Worm (Caenorhabditis elegans) whole organism, young adult: Measurements from ENCODE around the gene F43C9.2.

Experiments
- C06A6.2 ChIP-seq: fragments of 200-800 bp; sonication (Bioruptor generic); conservative IDR thresholded peaks from 2 replicates; pipeline ENCODE4 v1.3.6; 2022; ENCODE audit warnings: missing genetic modification characterization, missing compliant biosample characterization
- F23B12.7 ChIP-seq: sonication (generic microtip); optimal IDR thresholded peaks from 2 replicates; lab custom pipeline; 2017; ENCODE audit warnings: missing genetic modification characterization, mild to moderate bottlenecking, missing compliant biosample characterization, antibody characterized with exemption, moderate library complexity; ENCODE audit not compliant: insufficient read depth
- F39B2.1 ChIP-seq: fragments of 200-800 bp; sonication (Bioruptor generic); IDR thresholded peaks from 2 replicates; pipeline ENCODE4 v1.3.6; 2022; ENCODE audit warnings: missing genetic modification reagents, missing genetic modification characterization, missing compliant biosample characterization
- F52B5.7 ChIP-seq: sonication (generic microtip); optimal IDR thresholded peaks from 2 replicates; lab custom pipeline; 2016; ENCODE audit warnings: mild to moderate bottlenecking, missing genetic modification characterization, missing compliant biosample characterization
- Y56A3A.18 ChIP-seq: fragments of 200-800 bp; sonication (Bioruptor generic); IDR thresholded peaks from 2 replicates; pipeline ENCODE4 v1.3.6; 2022; ENCODE audit warnings: missing genetic modification reagents, missing genetic modification characterization, missing compliant biosample characterization
- Y67H2A.10 ChIP-seq: fragments of 200-800 bp; sonication (Bioruptor generic); conservative IDR thresholded peaks from 2 replicates; pipeline ENCODE4 v1.3.6; 2022; ENCODE audit warnings: missing genetic modification reagents, missing genetic modification characterization, missing compliant biosample characterization
- akir-1 ChIP-seq: fragments of 200-800 bp; sonication (Bioruptor generic); optimal IDR thresholded peaks from 2 replicates; lab custom pipeline; 2018; ENCODE audit warnings: mild to moderate bottlenecking, missing genetic modification characterization, moderate library complexity, missing compliant biosample characterization
- ama-1 ChIP-seq, 3 experiments: fragments of 150-350 bp in 1 of 3; sonication (generic microtip) in 2 of 3; optimal IDR thresholded peaks; 2 replicates each; lab custom pipeline; 2014 to 2018; ENCODE audit warnings: missing biosample characterization in 2 of 3, missing genetic modification characterization in 2 of 3, missing genetic modification reagents in 2 of 3
- cebp-1 ChIP-seq, 2 experiments: fragments of 200-800 bp in 1 of 2; sonication (Bioruptor generic) in 1 of 2; sonication (generic microtip) in 1 of 2; IDR thresholded peaks in 1 of 2; optimal IDR thresholded peaks in 1 of 2; 2 replicates each; pipeline versions ENCODE4 v1.3.6 to Lab custom; 2017 to 2022; ENCODE audit warnings: missing compliant biosample characterization in 2 of 2, missing genetic modification characterization in 2 of 2, mild to moderate bottlenecking in 1 of 2, missing genetic modification reagents in 1 of 2, moderate library complexity in 1 of 2
- ceh-27 ChIP-seq: fragments of 200-800 bp; sonication (Bioruptor generic); optimal IDR thresholded peaks from 2 replicates; lab custom pipeline; 2018; ENCODE audit warnings: mild to moderate bottlenecking, missing genetic modification characterization, moderate library complexity, missing compliant biosample characterization
- ceh-40 ChIP-seq: fragments of 200-800 bp; sonication (Bioruptor generic); IDR thresholded peaks from 2 replicates; pipeline ENCODE4 v1.3.6; 2022; ENCODE audit warnings: missing genetic modification characterization, missing compliant biosample characterization
- ceh-79 ChIP-seq: sonication (generic microtip); optimal IDR thresholded peaks from 2 replicates; lab custom pipeline; 2017; ENCODE audit warnings: mild to moderate bottlenecking, missing genetic modification characterization, missing compliant biosample characterization
- ceh-91 ChIP-seq: fragments of 200-800 bp; sonication (Bioruptor generic); IDR thresholded peaks from 2 replicates; pipeline ENCODE4 v1.3.6; 2022; ENCODE audit warnings: missing genetic modification reagents, missing genetic modification characterization, missing compliant biosample characterization
- die-1 ChIP-seq: sonication (generic microtip); optimal IDR thresholded peaks from 2 replicates; lab custom pipeline; 2016; ENCODE audit warnings: missing genotype, mild to moderate bottlenecking, missing genetic modification characterization, missing compliant biosample characterization
- dpff-1 ChIP-seq: sonication (generic microtip); optimal IDR thresholded peaks from 2 replicates; lab custom pipeline; 2017; ENCODE audit warnings: mild to moderate bottlenecking, missing genetic modification characterization, missing compliant biosample characterization
- dpl-1 ChIP-seq: fragments of 150-350 bp; optimal IDR thresholded peaks from 2 replicates; lab custom pipeline; 2014; ENCODE audit warnings: missing biosample characterization, missing genetic modification reagents, missing genetic modification characterization
- egl-18 ChIP-seq: fragments of 200-800 bp; sonication (Bioruptor generic); IDR thresholded peaks from 2 replicates; pipeline ENCODE4 v1.3.6; 2022; ENCODE audit warnings: missing genetic modification reagents, missing genetic modification characterization, missing compliant biosample characterization
- hlh-26 ChIP-seq: fragments of 200-800 bp; sonication (Bioruptor generic); conservative IDR thresholded peaks from 2 replicates; pipeline ENCODE4 v1.3.6; 2022; ENCODE audit warnings: missing genetic modification reagents, missing genetic modification characterization, missing compliant biosample characterization
- let-526 ChIP-seq: fragments of 200-800 bp; sonication (Bioruptor generic); IDR thresholded peaks from 2 replicates; pipeline ENCODE4 v1.3.6; 2022; ENCODE audit warnings: missing genetic modification reagents, missing genetic modification characterization, missing compliant biosample characterization
- let-607 ChIP-seq, 2 experiments: fragments of 200-800 bp in 1 of 2; sonication (Bioruptor generic) in 1 of 2; sonication (generic microtip) in 1 of 2; optimal IDR thresholded peaks; 2 replicates each; lab custom pipeline; 2016 to 2018; ENCODE audit warnings: mild to moderate bottlenecking in 2 of 2, missing compliant biosample characterization in 2 of 2, missing genetic modification characterization in 2 of 2, moderate library complexity in 2 of 2, missing genotype in 1 of 2
- lin-26 ChIP-seq: fragments of 200-800 bp; sonication (Bioruptor generic); IDR thresholded peaks from 2 replicates; pipeline ENCODE4 v1.3.6; 2022; ENCODE audit warnings: missing genetic modification reagents, missing genetic modification characterization, missing compliant biosample characterization
- lin-35 ChIP-seq, 3 experiments: fragments of 150-350 bp in 2 of 3; sonication (generic microtip) in 1 of 3; optimal IDR thresholded peaks; 2 replicates each; lab custom pipeline; 2014 to 2018; ENCODE audit warnings: missing biosample characterization in 3 of 3, missing genetic modification characterization in 3 of 3, missing genetic modification reagents in 3 of 3
- lsy-27 ChIP-seq: sonication (generic microtip); optimal IDR thresholded peaks from 2 replicates; lab custom pipeline; 2017; ENCODE audit warnings: missing genetic modification characterization, mild to moderate bottlenecking, missing compliant biosample characterization, antibody characterized with exemption, missing genotype, borderline replicate concordance; ENCODE audit not compliant: insufficient read depth
- madf-10 ChIP-seq: sonication (generic microtip); optimal IDR thresholded peaks from 2 replicates; lab custom pipeline; 2016; ENCODE audit warnings: mild to moderate bottlenecking, missing genetic modification characterization, missing compliant biosample characterization
- madf-3 ChIP-seq: fragments of 200-800 bp; sonication (Bioruptor generic); IDR thresholded peaks from 2 replicates; pipeline ENCODE4 v1.3.6; 2022; ENCODE audit warnings: missing genetic modification reagents, missing genetic modification characterization, missing compliant biosample characterization
- madf-6 ChIP-seq: fragments of 200-800 bp; sonication (Bioruptor generic); IDR thresholded peaks from 2 replicates; pipeline ENCODE4 v1.3.6; 2022; ENCODE audit warnings: missing genetic modification reagents, missing genetic modification characterization, missing compliant biosample characterization
- mcd-1 ChIP-seq: fragments of 200-800 bp; sonication (Bioruptor generic); IDR thresholded peaks from 2 replicates; pipeline ENCODE4 v1.3.6; 2022; ENCODE audit warnings: missing genetic modification reagents, missing genetic modification characterization, missing compliant biosample characterization
- nfya-1 ChIP-seq: sonication (generic microtip); optimal IDR thresholded peaks from 2 replicates; lab custom pipeline; 2017; ENCODE audit warnings: antibody characterized with exemption, missing compliant biosample characterization, missing genetic modification characterization, borderline replicate concordance; ENCODE audit not compliant: insufficient read depth
- nhr-27 ChIP-seq: fragments of 200-800 bp; sonication (Bioruptor generic); optimal IDR thresholded peaks from 2 replicates; lab custom pipeline; 2018; ENCODE audit warnings: mild to moderate bottlenecking, missing genetic modification characterization, moderate library complexity, missing compliant biosample characterization
- nhr-90 ChIP-seq: sonication (generic microtip); optimal IDR thresholded peaks from 2 replicates; lab custom pipeline; 2016; ENCODE audit warnings: missing genotype, mild to moderate bottlenecking, missing genetic modification characterization, missing compliant biosample characterization
- rec-8 ChIP-seq, 2 experiments: sonication (generic microtip); optimal IDR thresholded peaks; 2 replicates each; lab custom pipeline; 2016; ENCODE audit warnings: mild to moderate bottlenecking in 2 of 2, missing genetic modification characterization in 2 of 2, missing genetic modification reagents in 2 of 2, missing genotype in 2 of 2, missing biosample characterization in 1 of 2, missing compliant biosample characterization in 1 of 2, moderate library complexity in 1 of 2
- rpc-1 ChIP-seq, 2 experiments: fragments of 150-350 bp in 1 of 2; sonication (generic microtip) in 1 of 2; optimal IDR thresholded peaks; 2 replicates each; lab custom pipeline; 2014 to 2018; ENCODE audit warnings: missing biosample characterization in 1 of 2, missing genetic modification characterization in 1 of 2, missing genetic modification reagents in 1 of 2, missing genotype in 1 of 2
- sea-2 ChIP-seq: fragments of 200-800 bp; sonication (Bioruptor generic); IDR thresholded peaks from 2 replicates; pipeline ENCODE4 v1.3.6; 2022; ENCODE audit warnings: missing genetic modification characterization, missing compliant biosample characterization
- snpc-3.4 ChIP-seq: sonication (generic microtip); optimal IDR thresholded peaks from 2 replicates; lab custom pipeline; 2017; ENCODE audit warnings: missing genetic modification characterization, mild to moderate bottlenecking, missing compliant biosample characterization, antibody characterized with exemption, moderate library complexity, missing genotype, missing genetic modification reagents
- snpc-4 ChIP-seq, 5 experiments: fragments of 150-350 bp in 1 of 5; sonication (generic microtip) in 4 of 5; optimal IDR thresholded peaks; 2 replicates each; lab custom pipeline; 2014 to 2018; ENCODE audit warnings: missing genetic modification characterization in 5 of 5, missing biosample characterization in 3 of 5, antibody characterized with exemption in 2 of 5, mild to moderate bottlenecking in 2 of 5, missing compliant biosample characterization in 2 of 5, missing genotype in 2 of 5, moderate library complexity in 2 of 5, missing genetic modification reagents in 1 of 5
- sptf-2 ChIP-seq: fragments of 200-800 bp; sonication (Bioruptor generic); optimal IDR thresholded peaks from 2 replicates; lab custom pipeline; 2018; ENCODE audit warnings: mild to moderate bottlenecking, missing genetic modification characterization, missing compliant biosample characterization
- tbx-9 ChIP-seq: sonication (generic microtip); optimal IDR thresholded peaks from 2 replicates; lab custom pipeline; 2016; ENCODE audit warnings: borderline replicate concordance, missing genetic modification characterization, inconsistent platforms, missing compliant biosample characterization
- unc-130 ChIP-seq: sonication (generic microtip); optimal IDR thresholded peaks from 2 replicates; lab custom pipeline; 2016; ENCODE audit warnings: missing genetic modification reagents, missing genetic modification characterization, missing compliant biosample characterization
- zfh-2 ChIP-seq: fragments of 200-800 bp; sonication (Bioruptor generic); conservative IDR thresholded peaks from 2 replicates; pipeline ENCODE4 v1.3.6; 2022; ENCODE audit warnings: missing genetic modification reagents, missing genetic modification characterization, missing compliant biosample characterization
- ztf-3 ChIP-seq: fragments of 200-800 bp; sonication (Bioruptor generic); optimal IDR thresholded peaks from 2 replicates; lab custom pipeline; 2018; ENCODE audit warnings: mild to moderate bottlenecking, missing genetic modification characterization, missing compliant biosample characterization

F43C9.2 gene

DNA sequence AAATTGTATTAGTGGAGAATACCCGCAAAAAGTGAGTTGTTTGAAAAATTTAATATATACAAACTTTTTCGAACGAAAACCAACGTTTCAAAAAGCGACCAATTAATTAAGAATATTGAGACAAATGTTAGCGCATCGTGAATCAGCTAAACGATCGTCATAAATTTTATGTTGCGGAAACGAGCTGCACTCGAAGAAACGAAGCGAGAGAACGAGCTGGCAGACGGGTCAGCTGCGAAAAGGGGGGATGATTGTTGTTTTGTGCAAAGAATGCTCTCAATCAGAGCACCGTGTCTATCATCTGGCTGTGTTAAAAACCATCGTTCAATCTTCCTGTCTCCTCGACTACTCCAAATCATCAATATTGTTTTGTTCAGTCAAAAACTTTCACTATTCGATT, 20.5 kb downstream of the F43C9.2 start:
- no peak for TF ChIP-seq Y56A3A.18
- no peak for TF ChIP-seq F52B5.7
- no peak for TF ChIP-seq egl-18 (GFP tag; lab: Robert Waterston, UW)
- TF ChIP-seq, all 124 proteins: peak for 0

DNA sequence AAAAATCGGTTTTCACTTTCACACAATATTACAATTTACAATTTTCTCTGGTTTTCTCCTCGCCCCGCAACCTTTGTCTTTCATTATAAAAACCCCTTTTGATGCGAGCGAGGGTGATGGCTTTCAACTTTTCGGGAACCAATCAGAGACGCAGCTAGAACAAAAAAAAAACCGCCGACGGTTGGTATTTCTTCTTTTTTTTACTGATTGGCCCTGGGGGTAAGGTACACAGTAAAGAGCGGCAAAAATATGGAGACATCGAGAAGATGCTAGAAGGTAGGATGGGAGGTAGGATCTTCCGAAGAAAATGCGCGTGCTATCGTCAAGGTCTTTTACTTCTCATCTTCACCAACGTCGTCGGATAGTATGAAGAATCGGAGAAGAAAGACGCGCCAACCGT, 25.3 kb downstream of the F43C9.2 start:
- TF ChIP-seq snpc-3.4 (tag; lab: Kevin White, UChicago) (no peak), tbx-9 (no peak), F52B5.7 (no peak), dpl-1 (GFP tag; lab: Kevin White, UChicago) (no peak), nhr-90 (tag; lab: Kevin White, UChicago) (no peak), Y67H2A.10 (GFP tag; lab: Robert Waterston, UW) (no peak), sea-2 (no peak), ztf-3 (GFP tag; lab: Kevin White, UChicago) (no peak), mcd-1 (GFP tag; lab: Robert Waterston, UW) (no peak), lsy-27 (no peak), madf-6 (GFP tag; lab: Robert Waterston, UW) (no peak), dpff-1 (tag; lab: Kevin White, UChicago) (no peak), die-1 (no peak), rpc-1 (optimal IDR thresholded peaks at IDR 0.05; lab: Kevin White, UChicago) (no peak), rpc-1 (tag; optimal IDR thresholded peaks at IDR 0.05; lab: Kevin White, UChicago) (no peak), ceh-27 (no peak)

DNA sequence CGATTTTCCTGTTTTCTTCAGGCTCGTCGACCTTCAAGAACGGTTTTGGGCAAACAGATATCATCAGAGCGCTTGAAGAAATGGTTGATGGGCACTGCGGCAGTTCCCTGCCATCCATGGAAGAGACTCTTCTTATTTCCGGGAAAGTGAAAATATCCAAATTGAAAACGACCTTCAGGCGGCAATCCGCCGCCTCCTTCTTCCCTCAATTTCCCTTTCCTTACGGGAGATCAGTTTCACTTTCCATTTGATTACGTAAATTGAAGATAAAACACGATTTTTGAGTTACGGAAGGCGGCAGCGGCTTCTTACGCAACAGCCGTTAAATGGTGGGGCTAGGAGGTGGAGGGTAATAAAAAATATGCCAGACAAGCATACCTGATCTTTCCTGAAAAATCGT, 25.8 kb downstream of the F43C9.2 start:
- TF ChIP-seq zfh-2 (GFP tag; lab: Robert Waterston, UW): no peak
- TF ChIP-seq F23B12.7 (tag; lab: Kevin White, UChicago): no peak
- TF ChIP-seq lin-35 (GFP tag; optimal IDR thresholded peaks at IDR 0.05; lab: Kevin White, UChicago): no peak
- no peak for TF ChIP-seq nfya-1 (tag; lab: Kevin White, UChicago)
- no peak for TF ChIP-seq ceh-91 (GFP tag; lab: Robert Waterston, UW)
- TF ChIP-seq unc-130 (GFP tag; lab: Kevin White, UChicago): no peak
- no peak for TF ChIP-seq lin-26 (GFP tag; lab: Robert Waterston, UW)
- no peak for TF ChIP-seq hlh-26 (GFP tag; lab: Robert Waterston, UW)
- no peak for TF ChIP-seq let-526 (GFP tag; lab: Robert Waterston, UW)
- TF ChIP-seq C06A6.2 (GFP tag; lab: Robert Waterston, UW): no peak
- no peak for TF ChIP-seq rec-8 (tag; optimal IDR thresholded peaks at IDR 0.05; lab: Kevin White, UChicago)
- TF ChIP-seq ceh-40 (GFP tag; lab: Robert Waterston, UW): no peak

DNA sequence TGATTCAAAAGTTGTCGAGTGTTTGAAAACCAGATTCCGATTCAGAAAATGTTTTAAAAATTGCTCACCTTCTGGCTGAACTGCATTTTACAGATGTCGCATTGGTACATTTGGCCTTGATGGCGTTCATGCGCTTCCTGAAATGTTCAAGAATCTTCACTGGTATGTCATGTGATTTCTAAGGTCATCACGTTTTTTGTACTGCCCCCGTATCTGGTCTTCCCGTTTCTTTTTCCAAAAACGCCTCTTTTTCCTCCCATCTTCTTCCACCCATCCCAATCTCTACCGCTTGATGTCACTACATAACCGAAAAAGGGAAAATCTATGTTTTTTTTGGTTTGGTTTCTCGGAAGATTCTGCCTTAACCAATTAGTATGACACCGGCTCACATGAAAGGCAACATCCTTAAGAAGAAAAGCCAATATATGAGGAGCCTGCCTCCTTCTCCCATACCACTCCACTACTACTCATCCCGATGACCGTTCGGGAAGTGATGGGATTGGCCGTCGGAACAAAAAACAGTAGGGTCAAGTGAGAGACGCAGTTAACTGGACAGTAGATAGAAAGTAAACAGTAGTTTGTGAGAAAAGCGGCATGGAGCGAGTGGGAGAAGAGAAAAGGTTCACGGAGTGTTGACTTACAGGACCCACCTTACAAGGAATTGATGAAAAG, 26.5 kb downstream of the F43C9.2 start:
- TF ChIP-seq ama-1 (optimal IDR thresholded peaks at IDR 0.05; lab: Kevin White, UChicago) (peak; percentile 21), ama-1 (GFP tag; optimal IDR thresholded peaks at IDR 0.05; lab: Kevin White, UChicago) (no peak), F39B2.1 (no peak)

DNA sequence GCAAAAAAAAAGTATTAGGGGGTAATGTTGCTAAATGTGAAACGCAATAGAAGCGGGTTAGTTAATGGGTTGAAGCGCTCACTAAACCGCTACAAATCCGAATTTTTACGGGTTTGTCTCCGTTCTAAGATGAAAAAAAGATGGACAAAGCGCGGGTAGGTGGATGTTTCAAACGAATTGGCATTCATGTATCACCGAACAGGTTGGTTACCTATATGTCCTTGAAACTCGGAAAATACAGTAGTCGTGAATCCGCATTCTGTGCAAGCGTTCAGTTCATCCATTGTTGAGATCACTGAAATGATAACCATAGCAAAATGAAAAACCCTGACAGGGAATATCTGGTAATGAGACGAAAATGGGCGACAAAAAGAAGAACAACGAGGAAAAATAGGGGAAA, 27.8 kb downstream of the F43C9.2 start, which contains the start of gene ztf-16:
Gene ztf-16, minus strand, starts transcription at position 299 of the 400 bp plus-strand sequence.
- no peak for TF ChIP-seq ceh-79
- TF ChIP-seq cebp-1 (GFP tag; IDR thresholded peaks at IDR 0.05; lab: Robert Waterston, UW): no peak
- TF ChIP-seq cebp-1 (tag; optimal IDR thresholded peaks at IDR 0.05; lab: Kevin White, UChicago): no peak
- TF ChIP-seq sptf-2 (GFP tag; lab: Kevin White, UChicago): no peak
- TF ChIP-seq akir-1 (GFP tag; lab: Kevin White, UChicago): no peak
- TF ChIP-seq madf-10 (tag; lab: Kevin White, UChicago): no peak
- no peak for TF ChIP-seq nhr-27 (tag; lab: Kevin White, UChicago)
- no peak for TF ChIP-seq lin-35 (GFP tag; optimal IDR thresholded peaks at IDR 0.05; lab: Kevin White, UChicago)
- no peak for TF ChIP-seq madf-3 (GFP tag; lab: Robert Waterston, UW)
- no peak for TF ChIP-seq let-607 (tag; optimal IDR thresholded peaks at IDR 0.05; lab: Kevin White, UChicago)
- TF ChIP-seq snpc-4 (GFP tag; optimal IDR thresholded peaks at IDR 0.05; lab: Kevin White, UChicago): no peak
- no peak for TF ChIP-seq snpc-4 (tag; optimal IDR thresholded peaks at IDR 0.05; lab: Kevin White, UChicago)
